Fruit fly (Drosophila melanogaster) whole organism, embryonic: ENCODE data around the gene dlg1.

ENCODE experiments used
- CG1024 ChIP-seq: fragments of 200-800 bp; sonication (Bioruptor generic); IDR thresholded peaks from 2 replicates; pipeline ENCODE4 v1.3.6; 2022; ENCODE audit warnings: missing biosample characterization, missing genetic modification characterization
- CG10366 ChIP-seq: fragments of 200-800 bp; sonication (Bioruptor generic); IDR thresholded peaks from 2 replicates; pipeline ENCODE4 v1.3.6; 2022; ENCODE audit warnings: missing biosample characterization, missing genetic modification characterization
- CG11247 ChIP-seq: fragments of 200-800 bp; sonication (Bioruptor generic); IDR thresholded peaks from 2 replicates; pipeline ENCODE4 v1.3.6; 2022; ENCODE audit warnings: missing biosample characterization, missing genetic modification characterization
- CG12942 ChIP-seq: fragments of 200-800 bp; sonication (Bioruptor generic); optimal IDR thresholded peaks from 3 replicates; lab custom pipeline; 2016; ENCODE audit warnings: missing biosample characterization, missing genetic modification characterization
- CG13287 ChIP-seq: fragments of 200-800 bp; sonication (Bioruptor generic); IDR thresholded peaks from 2 replicates; pipeline ENCODE4 v1.3.6; 2022; ENCODE audit warnings: missing biosample characterization, missing genetic modification characterization; ENCODE audit not compliant: partially characterized antibody
- CG17186 ChIP-seq: fragments of 200-800 bp; sonication (Bioruptor generic); optimal IDR thresholded peaks from 3 replicates; lab custom pipeline; 2017; ENCODE audit warnings: missing biosample characterization, missing genetic modification reagents, missing genetic modification characterization
- CG17328 ChIP-seq: fragments of 200-800 bp; sonication (Bioruptor generic); IDR thresholded peaks from 2 replicates; pipeline ENCODE4 v1.3.6; 2022; ENCODE audit warnings: missing biosample characterization, missing genetic modification characterization
- CG17359 ChIP-seq: fragments of 200-800 bp; sonication (Bioruptor generic); optimal IDR thresholded peaks from 3 replicates; lab custom pipeline; 2018; ENCODE audit warnings: missing biosample characterization, mild to moderate bottlenecking, missing genetic modification characterization, moderate library complexity
- CG1792 ChIP-seq: fragments of 200-800 bp; sonication (Bioruptor generic); optimal IDR thresholded peaks from 2 replicates; lab custom pipeline; 2016; ENCODE audit warnings: missing biosample characterization, missing genetic modification characterization
- CG18476 ChIP-seq: fragments of 200-800 bp; sonication (Bioruptor generic); optimal IDR thresholded peaks from 2 replicates; lab custom pipeline; 2016; ENCODE audit warnings: missing biosample characterization, mild to moderate bottlenecking, missing genetic modification characterization
- CG31224 ChIP-seq: fragments of 200-800 bp; sonication (Bioruptor generic); IDR thresholded peaks from 2 replicates; pipeline ENCODE4 v1.3.6; 2022; ENCODE audit warnings: missing biosample characterization, missing genetic modification characterization
- CG34376 ChIP-seq: fragments of 200-800 bp; sonication (Bioruptor generic); optimal IDR thresholded peaks from 2 replicates; lab custom pipeline; 2018; ENCODE audit warnings: missing biosample characterization, mild to moderate bottlenecking, missing genetic modification characterization
- CG4360 ChIP-seq: fragments of 200-800 bp; sonication (Bioruptor generic); IDR thresholded peaks from 2 replicates; pipeline ENCODE4 v1.3.6; 2022; ENCODE audit warnings: missing biosample characterization, missing genetic modification characterization
- CG5180 ChIP-seq: fragments of 200-800 bp; sonication (Bioruptor generic); optimal IDR thresholded peaks from 3 replicates; lab custom pipeline; 2017; ENCODE audit warnings: missing biosample characterization, missing genetic modification characterization, mild to moderate bottlenecking, moderate library complexity, missing genetic modification reagents
- CG6175 ChIP-seq: fragments of 200-800 bp; sonication (Bioruptor generic); IDR thresholded peaks from 3 replicates; pipeline ENCODE4 v1.3.6; 2022; ENCODE audit warnings: missing biosample characterization, missing genetic modification characterization
- CG6272 ChIP-seq: fragments of 200-800 bp; sonication (Bioruptor generic); IDR thresholded peaks from 2 replicates; pipeline ENCODE4 v1.3.6; 2022; ENCODE audit warnings: missing biosample characterization, missing genetic modification characterization
- CG7786 ChIP-seq: fragments of 200-800 bp; sonication (Bioruptor generic); optimal IDR thresholded peaks from 2 replicates; lab custom pipeline; 2016; ENCODE audit warnings: missing biosample characterization, missing genetic modification characterization
- CoRest ChIP-seq: fragments of 200-800 bp; sonication (Bioruptor generic); optimal IDR thresholded peaks from 3 replicates; lab custom pipeline; 2018; ENCODE audit warnings: missing biosample characterization, mild to moderate bottlenecking, missing genetic modification characterization, moderate library complexity
- Fer1 ChIP-seq: fragments of 200-800 bp; sonication (Bioruptor generic); optimal IDR thresholded peaks from 2 replicates; lab custom pipeline; 2017; ENCODE audit warnings: missing biosample characterization, mild to moderate bottlenecking, missing genetic modification characterization
- Fer3 ChIP-seq: fragments of 200-800 bp; sonication (Bioruptor generic); optimal IDR thresholded peaks from 2 replicates; lab custom pipeline; 2018; ENCODE audit warnings: missing biosample characterization, mild to moderate bottlenecking, missing genetic modification characterization, moderate library complexity
- HLH4C ChIP-seq: fragments of 200-800 bp; sonication (Bioruptor generic); IDR thresholded peaks from 3 replicates; pipeline ENCODE4 v1.3.6; 2022; ENCODE audit warnings: missing biosample characterization, missing genetic modification characterization; ENCODE audit not compliant: partially characterized antibody
- MBD-R2 ChIP-seq: fragments of 200-800 bp; sonication (Bioruptor generic); IDR thresholded peaks from 2 replicates; pipeline ENCODE4 v1.3.6; 2022; ENCODE audit warnings: missing biosample characterization, missing genetic modification characterization
- MESR4 ChIP-seq: fragments of 200-800 bp; sonication (Bioruptor generic); optimal IDR thresholded peaks from 2 replicates; lab custom pipeline; 2018; ENCODE audit warnings: missing biosample characterization, mild to moderate bottlenecking, missing genetic modification characterization, moderate library complexity
- MTF-1 ChIP-seq: fragments of 200-800 bp; sonication (Bioruptor generic); optimal IDR thresholded peaks from 2 replicates; lab custom pipeline; 2018; ENCODE audit warnings: missing biosample characterization, mild to moderate bottlenecking, missing genetic modification characterization, borderline replicate concordance
- Nf-YB ChIP-seq: fragments of 200-800 bp; sonication (Bioruptor generic); optimal IDR thresholded peaks from 3 replicates; lab custom pipeline; 2019; ENCODE audit warnings: missing biosample characterization, mild to moderate bottlenecking, missing genetic modification characterization, moderate library complexity
- Opbp ChIP-seq: fragments of 200-800 bp; sonication (Bioruptor generic); IDR thresholded peaks from 3 replicates; pipeline ENCODE4 v1.3.6; 2022; ENCODE audit warnings: missing biosample characterization, missing genetic modification characterization; ENCODE audit not compliant: partially characterized antibody
- Optix ChIP-seq: fragments of 200-800 bp; sonication (Bioruptor generic); IDR thresholded peaks from 3 replicates; pipeline ENCODE4 v1.3.6; 2022; ENCODE audit warnings: missing biosample characterization, missing genetic modification characterization
- Ptx1 ChIP-seq: fragments of 200-800 bp; sonication (Bioruptor generic); IDR thresholded peaks from 2 replicates; pipeline ENCODE4 v1.3.6; 2022; ENCODE audit warnings: missing biosample characterization, missing genetic modification characterization
- Sin3A ChIP-seq: fragments of >200 bp; optimal IDR thresholded peaks from 2 replicates; lab custom pipeline; 2018
- Ssrp ChIP-seq: fragments of 200-800 bp; sonication (Bioruptor generic); optimal IDR thresholded peaks from 2 replicates; lab custom pipeline; 2018; ENCODE audit warnings: missing biosample characterization, mild to moderate bottlenecking, missing genetic modification characterization, moderate library complexity
- abd-A ChIP-seq: fragments of 200-800 bp; sonication (Bioruptor generic); optimal IDR thresholded peaks from 3 replicates; lab custom pipeline; 2019; ENCODE audit warnings: missing biosample characterization, mild to moderate bottlenecking, missing genetic modification characterization, moderate library complexity
- bowl ChIP-seq: fragments of 200-800 bp; sonication (Bioruptor generic); IDR thresholded peaks from 2 replicates; pipeline ENCODE4 v1.3.6; 2022; ENCODE audit warnings: missing biosample characterization, missing genetic modification characterization
- crc ChIP-seq: fragments of 200-800 bp; sonication (Bioruptor generic); optimal IDR thresholded peaks from 2 replicates; lab custom pipeline; 2016; ENCODE audit warnings: missing biosample characterization, missing genetic modification characterization
- emc ChIP-seq: fragments of 200-800 bp; sonication (Bioruptor generic); optimal IDR thresholded peaks from 2 replicates; lab custom pipeline; 2016; ENCODE audit warnings: missing biosample characterization, missing genetic modification characterization
- en ChIP-seq: fragments of 200-800 bp; sonication (Bioruptor generic); optimal IDR thresholded peaks from 2 replicates; lab custom pipeline; 2016; ENCODE audit warnings: missing biosample characterization, missing genetic modification characterization
- fru ChIP-seq: fragments of >200 bp; optimal IDR thresholded peaks from 2 replicates; lab custom pipeline; 2017
- gcm2 ChIP-seq: fragments of 200-800 bp; sonication (Bioruptor generic); optimal IDR thresholded peaks from 2 replicates; lab custom pipeline; 2016; ENCODE audit warnings: missing biosample characterization, missing genetic modification characterization
- gem ChIP-seq: fragments of 200-800 bp; sonication (Bioruptor generic); optimal IDR thresholded peaks from 2 replicates; lab custom pipeline; 2019; ENCODE audit warnings: missing biosample characterization, mild to moderate bottlenecking, missing genetic modification characterization, moderate library complexity
- gfzf ChIP-seq: fragments of 200-800 bp; sonication (Bioruptor generic); optimal IDR thresholded peaks from 2 replicates; lab custom pipeline; 2016; ENCODE audit warnings: missing biosample characterization, mild to moderate bottlenecking, missing genetic modification characterization, moderate library complexity
- her ChIP-seq: fragments of 200-800 bp; sonication (Bioruptor generic); optimal IDR thresholded peaks from 2 replicates; lab custom pipeline; 2016; ENCODE audit warnings: missing biosample characterization, missing genetic modification characterization
- kah ChIP-seq: fragments of 200-800 bp; sonication (Bioruptor generic); optimal IDR thresholded peaks from 2 replicates; lab custom pipeline; 2018; ENCODE audit warnings: missing biosample characterization, mild to moderate bottlenecking, missing genetic modification characterization
- knrl ChIP-seq: fragments of 200-800 bp; sonication (Bioruptor generic); IDR thresholded peaks from 3 replicates; pipeline ENCODE4 v1.3.6; 2022; ENCODE audit warnings: missing biosample characterization, missing genetic modification characterization; ENCODE audit not compliant: partially characterized antibody
- mam ChIP-seq: fragments of 200-800 bp; sonication (Bioruptor generic); optimal IDR thresholded peaks from 3 replicates; lab custom pipeline; 2016; ENCODE audit warnings: missing biosample characterization, missing genetic modification characterization
- pan ChIP-seq, 4 experiments: fragments of >200 bp in 3 of 4; fragments of 200-800 bp in 1 of 4; sonication (Bioruptor generic) in 1 of 4; optimal IDR thresholded peaks in 3 of 4; IDR thresholded peaks in 1 of 4; 2 replicates each; pipeline versions ENCODE4 v1.3.6 to Lab custom; 2017 to 2022; ENCODE audit warnings: missing biosample characterization in 2 of 4, missing genetic modification characterization in 2 of 4, mixed read lengths in 1 of 4
- pros ChIP-seq: fragments of 200-800 bp; sonication (Bioruptor generic); optimal IDR thresholded peaks from 3 replicates; lab custom pipeline; 2019; ENCODE audit warnings: missing biosample characterization, mild to moderate bottlenecking, missing genetic modification characterization, moderate library complexity
- pum ChIP-seq: fragments of 200-800 bp; sonication (Bioruptor generic); optimal IDR thresholded peaks from 2 replicates; lab custom pipeline; 2016; ENCODE audit warnings: missing biosample characterization, missing genetic modification characterization
- sisA ChIP-seq: fragments of 200-800 bp; sonication (Bioruptor generic); IDR thresholded peaks from 2 replicates; pipeline ENCODE4 v1.3.6; 2022; ENCODE audit warnings: missing biosample characterization, missing genetic modification characterization
- sob ChIP-seq: fragments of 200-800 bp; sonication (Bioruptor generic); IDR thresholded peaks from 2 replicates; pipeline ENCODE4 v1.3.6; 2022; ENCODE audit warnings: missing biosample characterization, missing genetic modification characterization
- ttk ChIP-seq: fragments of 200-800 bp; sonication (Bioruptor generic); IDR thresholded peaks from 2 replicates; pipeline ENCODE4 v2.1.2; 2022; ENCODE audit warnings: missing biosample characterization, missing genetic modification characterization

Gene dlg1

DNA sequence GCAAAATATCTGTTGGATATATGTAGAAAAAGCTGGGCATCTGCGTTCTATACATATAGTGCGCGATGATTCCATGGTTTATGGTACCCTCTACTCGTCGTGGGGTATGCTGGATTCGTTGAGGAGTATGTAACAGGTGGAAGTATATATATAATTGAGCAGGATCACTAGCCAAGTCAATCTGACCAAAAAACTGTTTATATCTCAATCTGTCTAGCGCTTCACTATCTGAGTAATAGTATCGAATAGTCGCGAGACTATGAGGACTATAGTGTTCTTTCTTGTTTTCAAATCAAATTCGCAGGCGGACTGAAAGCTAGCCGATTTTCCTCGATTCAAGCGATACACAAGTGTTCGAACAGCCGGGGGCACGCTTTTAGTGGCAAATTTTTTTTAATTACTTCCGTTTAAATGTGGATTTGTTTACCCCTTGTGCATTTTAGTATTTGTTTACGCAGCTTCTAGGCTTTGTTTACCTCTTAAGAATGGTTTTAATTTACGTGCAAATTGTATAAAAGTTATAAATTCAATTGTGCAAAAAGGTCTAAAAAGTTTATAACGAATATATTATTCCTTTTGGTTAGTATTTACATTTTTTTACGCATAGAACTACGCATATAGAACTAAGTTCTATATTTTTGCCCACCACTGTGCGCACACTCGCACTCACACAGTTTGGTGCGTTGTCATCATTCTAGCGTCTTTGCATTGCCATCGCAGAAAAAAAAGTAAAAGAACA, 21.3 kb downstream of the dlg1 start (continued):
- TF ChIP-seq MBD-R2 (GFP tag; lab: Robert Waterston, UW), result peak; percentile 68
- peak; percentile 87 for TF ChIP-seq Ptx1
- TF ChIP-seq ttk (GFP tag; lab: Robert Waterston, UW), result peak; percentile 82
- TF ChIP-seq CG17186, result no peak
- no peak for TF ChIP-seq knrl (GFP tag; lab: Robert Waterston, UW)
- TF ChIP-seq CG17359 (tag; lab: Kevin White, UChicago), result peak; percentile 80
- TF ChIP-seq pan (optimal IDR thresholded peaks at IDR 0.05; lab: Kevin White, UChicago), result peak in 1 of 2 experiments; percentile 10
- TF ChIP-seq pan (GFP tag; optimal IDR thresholded peaks at IDR 0.05 in 1 of 2, IDR thresholded peaks at IDR 0.05 in 1 of 2), result peak in 1 of 2 experiments; percentile 86
- TF ChIP-seq gfzf (GFP tag; lab: Kevin White, UChicago), result no peak
- no peak for TF ChIP-seq pros (GFP tag; lab: Kevin White, UChicago)
- peak; percentile 85 for TF ChIP-seq Fer3 (tag; lab: Kevin White, UChicago)
- no peak for TF ChIP-seq Sin3A (lab: Kevin White, UChicago)
- peak; percentile 56 for TF ChIP-seq kah (GFP tag; lab: Kevin White, UChicago)
- TF ChIP-seq Opbp (GFP tag; lab: Robert Waterston, UW), result no peak
- no peak for TF ChIP-seq fru
- TF ChIP-seq HLH4C, result no peak
- TF ChIP-seq mam, result peak; percentile 87
- no peak for TF ChIP-seq CG4360 (GFP tag; lab: Robert Waterston, UW)
- peak; percentile 62 for TF ChIP-seq Ssrp (tag; lab: Kevin White, UChicago)
- TF ChIP-seq CG6175 (GFP tag; lab: Robert Waterston, UW), result peak; percentile 82
- TF ChIP-seq CG34376 (GFP tag; lab: Kevin White, UChicago), result peak; percentile 31
- no peak for TF ChIP-seq abd-A
- TF ChIP-seq gem (tag; lab: Kevin White, UChicago), result peak; percentile 84
- TF ChIP-seq CG1792 (GFP tag; lab: Kevin White, UChicago), result peak; percentile 70
- TF ChIP-seq emc (GFP tag; lab: Kevin White, UChicago), result peak; percentile 24
- TF ChIP-seq MTF-1 (GFP tag; lab: Kevin White, UChicago), result peak; percentile 57
- peak; percentile 34 for TF ChIP-seq Nf-YB
- peak; percentile 84 for TF ChIP-seq CG11247 (GFP tag; lab: Robert Waterston, UW)
- TF ChIP-seq CG12942 (GFP tag; lab: Kevin White, UChicago), result peak; percentile 64
- peak; percentile 84 for TF ChIP-seq CG10366 (GFP tag; lab: Robert Waterston, UW)
- TF ChIP-seq CG1024, result peak; percentile 65
- peak; percentile 82 for TF ChIP-seq CoRest
- TF ChIP-seq gcm2 (GFP tag; lab: Kevin White, UChicago), result peak; percentile 77
- peak; percentile 77 for TF ChIP-seq bowl (GFP tag; lab: Robert Waterston, UW)
- TF ChIP-seq CG18476 (GFP tag; lab: Kevin White, UChicago), result peak; percentile 68
- peak; percentile 81 for TF ChIP-seq Optix (GFP tag; lab: Robert Waterston, UW)
- peak; percentile 85 for TF ChIP-seq CG17328 (GFP tag; lab: Robert Waterston, UW)
- TF ChIP-seq sob (GFP tag; lab: Robert Waterston, UW), result peak; percentile 90
- TF ChIP-seq crc (GFP tag; lab: Kevin White, UChicago), result peak; percentile 58
- TF ChIP-seq en, result peak; percentile 51
- no peak for TF ChIP-seq MESR4 (GFP tag; lab: Kevin White, UChicago)
- peak; percentile 70 for TF ChIP-seq CG5180 (GFP tag; lab: Kevin White, UChicago)
- peak; percentile 81 for TF ChIP-seq CG7786 (GFP tag; lab: Kevin White, UChicago)
- TF ChIP-seq her, result peak; percentile 77
- TF ChIP-seq sisA (GFP tag; lab: Robert Waterston, UW), result peak; percentile 86
- TF ChIP-seq CG6272 (GFP tag; lab: Robert Waterston, UW), result peak; percentile 72
- peak; percentile 69 for TF ChIP-seq Fer1 (GFP tag; lab: Kevin White, UChicago)
- TF ChIP-seq CG13287 (GFP tag; lab: Robert Waterston, UW), result no peak
- peak; percentile 75 for TF ChIP-seq CG31224 (GFP tag; lab: Robert Waterston, UW)
- TF ChIP-seq pum (GFP tag; lab: Kevin White, UChicago), result peak; percentile 68
